Fruit fly (Drosophila melanogaster): Measurements from ENCODE around the gene CG13606.

Gene CG13606

dm6 chr3R:24188619-24189018 is 16.2 kb downstream of the CG13606 start, which contains the start of gene CG5515 (continued):
- TF ChIP-seq CG17361 (GFP tag; IDR thresholded peaks at IDR 0.05): peak; percentile 65
- peak; percentile 77 for TF ChIP-seq onecut (GFP tag; IDR thresholded peaks at IDR 0.05)
- TF ChIP-seq exex (tag; optimal IDR thresholded peaks at IDR 0.05): no peak
- no peak for TF ChIP-seq CG2202 (tag; optimal IDR thresholded peaks at IDR 0.05)
- peak; percentile 91 for TF ChIP-seq CG3847 (GFP tag; IDR thresholded peaks at IDR 0.05)
- peak; percentile 47 for TF ChIP-seq corto (GFP tag; optimal IDR thresholded peaks at IDR 0.05)
- TF ChIP-seq tgo (GFP tag; IDR thresholded peaks at IDR 0.05): peak; percentile 83
- peak; percentile 88 for TF ChIP-seq lilli (GFP tag; optimal IDR thresholded peaks at IDR 0.05)
- TF ChIP-seq hkb (optimal IDR thresholded peaks at IDR 0.05): peak; percentile 57
- peak; percentile 66 for TF ChIP-seq hkb (GFP tag; IDR thresholded peaks at IDR 0.05)
- peak; percentile 76 for TF ChIP-seq CG15601 (tag; optimal IDR thresholded peaks at IDR 0.05)
- no peak for TF ChIP-seq sim (GFP tag; IDR thresholded peaks at IDR 0.05)
- TF ChIP-seq CG11085 (GFP tag; IDR thresholded peaks at IDR 0.05): peak; percentile 69
- no peak for TF ChIP-seq CG6654 (GFP tag; optimal IDR thresholded peaks at IDR 0.05)
- TF ChIP-seq sob (GFP tag; IDR thresholded peaks at IDR 0.05): peak; percentile 92
- TF ChIP-seq CG11695 (GFP tag; IDR thresholded peaks at IDR 0.05): peak; percentile 59; the same call in 2 of the 3 replicates
- TF ChIP-seq hth (optimal IDR thresholded peaks at IDR 0.05): no peak
- TF ChIP-seq fru (optimal IDR thresholded peaks at IDR 0.05): no peak
- TF ChIP-seq danr (GFP tag; IDR thresholded peaks at IDR 0.05): no peak
- TF ChIP-seq tap (tag; optimal IDR thresholded peaks at IDR 0.05): no peak
- TF ChIP-seq slou (GFP tag; optimal IDR thresholded peaks at IDR 0.05): no peak
- peak; percentile 87 for TF ChIP-seq fu2 (GFP tag; optimal IDR thresholded peaks at IDR 0.05)
- TF ChIP-seq gt (GFP tag; IDR thresholded peaks at IDR 0.05): peak; percentile 64
- TF ChIP-seq rib (GFP tag; IDR thresholded peaks at IDR 0.05): no peak
- TF ChIP-seq Dbx (GFP tag; IDR thresholded peaks at IDR 0.05): peak; percentile 89
- TF ChIP-seq zen (tag; optimal IDR thresholded peaks at IDR 0.05): peak; percentile 79
- TF ChIP-seq fd64A (GFP tag; optimal IDR thresholded peaks at IDR 0.05): no peak
- TF ChIP-seq sens (GFP tag): peak; percentile 96
- TF ChIP-seq trem (tag; optimal IDR thresholded peaks at IDR 0.05): peak; percentile 54
- no peak for TF ChIP-seq luna (GFP tag; optimal IDR thresholded peaks at IDR 0.05)
- peak; percentile 70 for TF ChIP-seq NFAT (GFP tag; IDR thresholded peaks at IDR 0.05)
- peak; percentile 52 for TF ChIP-seq jing (GFP tag; optimal IDR thresholded peaks at IDR 0.05)
- peak; percentile 95 for TF ChIP-seq phol (tag; optimal IDR thresholded peaks at IDR 0.05)
- TF ChIP-seq tna (GFP tag; IDR thresholded peaks at IDR 0.05; ENCODE audit: partially characterized antibody): peak; percentile 81
- no peak for TF ChIP-seq Asciz (GFP tag; optimal IDR thresholded peaks at IDR 0.05)
- no peak for TF ChIP-seq Hey (tag; optimal IDR thresholded peaks at IDR 0.05)
- peak; percentile 72 for TF ChIP-seq gsb (GFP tag; IDR thresholded peaks at IDR 0.05)
- TF ChIP-seq Nf-YB (GFP tag; optimal IDR thresholded peaks at IDR 0.05): no peak
- no peak; the same call in 1 of the 2 replicates for TF ChIP-seq GATAe (GFP tag; conservative IDR thresholded peaks at IDR 0.05)
- peak; percentile 80 for TF ChIP-seq CG6272 (GFP tag; IDR thresholded peaks at IDR 0.05)
- TF ChIP-seq CG6683 (GFP tag; optimal IDR thresholded peaks at IDR 0.05): peak; percentile 27
- TF ChIP-seq CG2875 (GFP tag; optimal IDR thresholded peaks at IDR 0.05): no peak
- peak; percentile 92 for TF ChIP-seq gem (tag; optimal IDR thresholded peaks at IDR 0.05)
- peak; percentile 88 for TF ChIP-seq CG10366 (GFP tag; IDR thresholded peaks at IDR 0.05)
- peak; percentile 82 for TF ChIP-seq CG13624 (GFP tag; optimal IDR thresholded peaks at IDR 0.05)
- TF ChIP-seq mld (GFP tag; IDR thresholded peaks at IDR 0.05; ENCODE audit: partially characterized antibody): peak; percentile 56; the same call in 1 of the 3 replicates
- TF ChIP-seq CG14014 (GFP tag; IDR thresholded peaks at IDR 0.05): peak; percentile 70; the same call in 1 of the 2 replicates
- peak; percentile 62; the same call in 1 of the 3 replicates for TF ChIP-seq CG7357 (GFP tag; IDR thresholded peaks at IDR 0.05)
- peak; percentile 6 for TF ChIP-seq YL-1 (GFP tag; optimal IDR thresholded peaks at IDR 0.05)
- TF ChIP-seq D19A (tag; optimal IDR thresholded peaks at IDR 0.05): no peak
- TF ChIP-seq nom (GFP tag; optimal IDR thresholded peaks at IDR 0.05): no peak
- peak; percentile 83 for TF ChIP-seq CG15696 (tag; optimal IDR thresholded peaks at IDR 0.05)
- TF ChIP-seq org-1 (GFP tag; optimal IDR thresholded peaks at IDR 0.05): no peak

Measured in whole organism, embryonic.